Fruit fly (Drosophila melanogaster) whole organism, adult: ENCODE data around the gene cutlet.

ENCODE experiments used
- CG11617 ChIP-seq: fragments of 200-800 bp; sonication (Bioruptor generic); optimal IDR thresholded peaks from 2 replicates; lab custom pipeline; 2017; ENCODE audit warnings: mild to moderate bottlenecking, missing biosample characterization, missing genetic modification reagents, missing genetic modification characterization
- CG12768 ChIP-seq: fragments of 200-800 bp; sonication (Bioruptor generic); optimal IDR thresholded peaks from 2 replicates; lab custom pipeline; 2017; ENCODE audit warnings: missing biosample characterization, missing genetic modification characterization, mild to moderate bottlenecking, moderate library complexity, missing genetic modification reagents
- CG14711 ChIP-seq: fragments of 200-800 bp; sonication (Bioruptor generic); optimal IDR thresholded peaks from 2 replicates; lab custom pipeline; 2018; ENCODE audit warnings: missing biosample characterization, mild to moderate bottlenecking, missing genetic modification characterization, moderate library complexity
- CG5204 ChIP-seq: fragments of 200-800 bp; sonication (Bioruptor generic); optimal IDR thresholded peaks from 2 replicates; lab custom pipeline; 2016; ENCODE audit warnings: missing biosample characterization, missing genetic modification characterization
- Clk ChIP-seq: fragments of 200-800 bp; sonication (Bioruptor generic); optimal IDR thresholded peaks from 2 replicates; lab custom pipeline; 2017; ENCODE audit warnings: missing biosample characterization, missing genetic modification characterization
- Mnt ChIP-seq: fragments of 200-800 bp; sonication (Bioruptor generic); optimal IDR thresholded peaks from 2 replicates; lab custom pipeline; 2016; ENCODE audit warnings: missing biosample characterization, mild to moderate bottlenecking, missing genetic modification characterization
- bab1 ChIP-seq: fragments of 200-800 bp; sonication (Bioruptor generic); optimal IDR thresholded peaks from 3 replicates; lab custom pipeline; 2019; ENCODE audit warnings: missing biosample characterization, mild to moderate bottlenecking, missing genetic modification characterization, moderate library complexity
- cic ChIP-seq: fragments of 200-800 bp; sonication (Bioruptor generic); optimal IDR thresholded peaks from 2 replicates; lab custom pipeline; 2017; ENCODE audit warnings: missing biosample characterization, mild to moderate bottlenecking, missing genetic modification characterization, moderate library complexity
- cnc ChIP-seq, 2 experiments: fragments of >200 bp; optimal IDR thresholded peaks; 2 replicates each; lab custom pipeline; 2017
- kay ChIP-seq: fragments of 200-800 bp; sonication (Bioruptor generic); peaks from one replicate; lab custom pipeline; 2016; ENCODE audit warnings: missing biosample characterization, missing genetic modification characterization, borderline replicate concordance
- ovo ChIP-seq: fragments of 200-800 bp; sonication (Bioruptor generic); optimal IDR thresholded peaks from 2 replicates; lab custom pipeline; 2016; ENCODE audit warnings: missing biosample characterization, missing genetic modification characterization
- toe ChIP-seq: fragments of 200-800 bp; sonication (Bioruptor generic); optimal IDR thresholded peaks from 2 replicates; lab custom pipeline; 2016; ENCODE audit warnings: missing biosample characterization, missing genetic modification characterization

DNA sequence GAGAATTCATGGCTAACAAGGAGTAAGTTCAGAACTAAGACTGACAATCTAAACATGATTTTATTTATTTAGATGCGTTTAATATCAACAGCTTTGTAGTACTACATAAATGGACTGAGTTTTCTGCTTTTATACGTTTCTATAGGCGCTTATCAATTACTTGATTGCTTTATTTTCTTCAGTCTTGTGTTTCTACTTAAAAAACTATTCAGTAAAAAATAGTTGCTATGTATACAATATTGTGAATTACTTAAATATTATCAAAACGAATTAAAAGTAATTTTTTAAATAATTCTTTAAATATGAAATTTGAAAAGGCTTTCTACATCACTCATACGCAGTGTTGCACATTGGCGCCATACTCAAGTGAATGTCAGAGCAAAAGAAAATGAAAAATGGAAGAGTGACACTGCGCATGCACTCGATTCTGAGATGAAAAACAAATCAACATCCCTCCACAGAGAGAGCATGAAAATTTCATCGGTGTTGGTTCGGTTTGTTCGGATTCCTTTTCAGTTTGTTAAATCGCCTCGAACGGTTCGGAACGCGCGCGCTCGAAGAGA, 6.2 kb upstream of the cutlet start, which contains the start of the genes lectin-24A and Shaw:
- TF ChIP-seq CG5204 (no peak), ovo (GFP tag; lab: Kevin White, UChicago) (no peak), toe (GFP tag; lab: Kevin White, UChicago) (no peak), kay (no peak), cic (GFP tag; lab: Kevin White, UChicago) (no peak), cnc (optimal IDR thresholded peaks at IDR 0.05; lab: Kevin White, UChicago) (no peak), bab1 (GFP tag; lab: Kevin White, UChicago) (no peak), CG14711 (tag; lab: Kevin White, UChicago) (no peak), Mnt (GFP tag; lab: Kevin White, UChicago) (no peak), Clk (GFP tag; lab: Kevin White, UChicago) (no peak), CG12768 (GFP tag; lab: Kevin White, UChicago) (no peak), CG11617 (GFP tag; lab: Kevin White, UChicago) (no peak)
